Fruit fly (Drosophila melanogaster) whole organism, embryonic: ENCODE results near the gene CG34026.
A peak's percentile ranks its signal among the peaks of the same experiment; 100 is the strongest.

Experiments
- ATbp ChIP-seq: fragments of 200-800 bp; sonication (Bioruptor generic); optimal IDR thresholded peaks from 2 replicates; lab custom pipeline; 2017; ENCODE audit warnings: missing biosample characterization, mild to moderate bottlenecking, missing genetic modification characterization, missing genetic modification reagents
- B-H2 ChIP-seq: fragments of 200-800 bp; sonication (Bioruptor generic); optimal IDR thresholded peaks from 2 replicates; lab custom pipeline; 2018; ENCODE audit warnings: missing biosample characterization, mild to moderate bottlenecking, missing genetic modification characterization
- C15 ChIP-seq: fragments of 200-800 bp; sonication (Bioruptor generic); IDR thresholded peaks from 3 replicates; pipeline ENCODE4 v1.3.6; 2022; ENCODE audit warnings: missing biosample characterization, missing genetic modification characterization
- CG10565 ChIP-seq: fragments of 200-800 bp; sonication (Bioruptor generic); optimal IDR thresholded peaks from 3 replicates; lab custom pipeline; 2016; ENCODE audit warnings: missing biosample characterization, mild to moderate bottlenecking, missing genetic modification characterization
- CG10979 ChIP-seq: fragments of 200-800 bp; sonication (Bioruptor generic); optimal IDR thresholded peaks from 2 replicates; lab custom pipeline; 2018; ENCODE audit warnings: missing biosample characterization, mild to moderate bottlenecking, missing genetic modification characterization, moderate library complexity
- CG11504 ChIP-seq: fragments of 200-800 bp; sonication (Bioruptor generic); optimal IDR thresholded peaks from 3 replicates; lab custom pipeline; 2019; ENCODE audit warnings: missing biosample characterization, mild to moderate bottlenecking, missing genetic modification characterization, moderate library complexity
- CG12219 ChIP-seq: fragments of 200-800 bp; sonication (Bioruptor generic); optimal IDR thresholded peaks from 3 replicates; lab custom pipeline; 2018; ENCODE audit warnings: missing biosample characterization, mild to moderate bottlenecking, missing genetic modification characterization
- CG12942 ChIP-seq: fragments of 200-800 bp; sonication (Bioruptor generic); optimal IDR thresholded peaks from 3 replicates; lab custom pipeline; 2016; ENCODE audit warnings: missing biosample characterization, missing genetic modification characterization
- CG13424 ChIP-seq: fragments of 200-800 bp; sonication (Bioruptor generic); optimal IDR thresholded peaks from 2 replicates; lab custom pipeline; 2019; ENCODE audit warnings: missing biosample characterization, mild to moderate bottlenecking, missing genetic modification characterization, moderate library complexity
- CG14050 ChIP-seq: fragments of 200-800 bp; sonication (Bioruptor generic); IDR thresholded peaks from 3 replicates; pipeline ENCODE4 v1.3.6; 2022; ENCODE audit warnings: missing biosample characterization, missing genetic modification characterization
- CG14667 ChIP-seq: fragments of 200-800 bp; sonication (Bioruptor generic); IDR thresholded peaks from 2 replicates; pipeline ENCODE4 v1.3.6; 2022; ENCODE audit warnings: missing biosample characterization, missing genetic modification characterization
- CG1529 ChIP-seq: fragments of 200-800 bp; sonication (Bioruptor generic); optimal IDR thresholded peaks from 3 replicates; lab custom pipeline; 2018; ENCODE audit warnings: missing biosample characterization, missing genetic modification characterization
- CG1603 ChIP-seq: fragments of 200-800 bp; sonication (Bioruptor generic); optimal IDR thresholded peaks from 2 replicates; lab custom pipeline; 2019; ENCODE audit warnings: missing biosample characterization, mild to moderate bottlenecking, missing genetic modification characterization, moderate library complexity
- CG17568 ChIP-seq: fragments of 200-800 bp; sonication (Bioruptor generic); optimal IDR thresholded peaks from 2 replicates; lab custom pipeline; 2018; ENCODE audit warnings: missing biosample characterization, mild to moderate bottlenecking, missing genetic modification characterization, moderate library complexity
- CG18011 ChIP-seq: fragments of 200-800 bp; sonication (Bioruptor generic); optimal IDR thresholded peaks from 2 replicates; lab custom pipeline; 2017; ENCODE audit warnings: missing biosample characterization, missing genetic modification characterization, mild to moderate bottlenecking, moderate library complexity, missing genotype
- CG18262 ChIP-seq: fragments of 200-800 bp; optimal IDR thresholded peaks from 3 replicates; lab custom pipeline; 2019; ENCODE audit warnings: missing biosample characterization, mild to moderate bottlenecking, missing genetic modification characterization, moderate library complexity
- CG30403 ChIP-seq: fragments of 200-800 bp; sonication (Bioruptor generic); optimal IDR thresholded peaks from 3 replicates; lab custom pipeline; 2016; ENCODE audit warnings: missing biosample characterization, missing genetic modification characterization
- CG3281 ChIP-seq: fragments of 200-800 bp; sonication (Bioruptor generic); optimal IDR thresholded peaks from 3 replicates; lab custom pipeline; 2017; ENCODE audit warnings: missing biosample characterization, mild to moderate bottlenecking, missing genetic modification characterization
- CG4820 ChIP-seq: fragments of 200-800 bp; sonication (Bioruptor generic); optimal IDR thresholded peaks from 3 replicates; lab custom pipeline; 2016; ENCODE audit warnings: missing biosample characterization, missing genetic modification characterization
- CG6689 ChIP-seq: fragments of 200-800 bp; sonication (Bioruptor generic); IDR thresholded peaks from 2 replicates; pipeline ENCODE4 v1.3.6; 2022; ENCODE audit warnings: missing biosample characterization, missing genetic modification characterization
- CG8478 ChIP-seq: fragments of >200 bp; optimal IDR thresholded peaks from 2 replicates; lab custom pipeline; 2018
- CG8924 ChIP-seq: fragments of 200-800 bp; optimal IDR thresholded peaks from 3 replicates; lab custom pipeline; 2019; ENCODE audit warnings: missing biosample characterization, mild to moderate bottlenecking, missing genetic modification characterization, moderate library complexity
- CG9609 ChIP-seq: fragments of 200-800 bp; sonication (Bioruptor generic); optimal IDR thresholded peaks from 3 replicates; lab custom pipeline; 2016; ENCODE audit warnings: missing biosample characterization, missing genetic modification characterization
- CG9727 ChIP-seq: fragments of 200-800 bp; sonication (Bioruptor generic); optimal IDR thresholded peaks from 3 replicates; lab custom pipeline; 2017; ENCODE audit warnings: missing biosample characterization, mild to moderate bottlenecking, missing genetic modification characterization
- Fer2 ChIP-seq: fragments of 200-800 bp; sonication (Bioruptor generic); optimal IDR thresholded peaks from 2 replicates; lab custom pipeline; 2018; ENCODE audit warnings: missing biosample characterization, mild to moderate bottlenecking, missing genetic modification characterization, moderate library complexity
- Gug ChIP-seq: fragments of 200-800 bp; sonication (Bioruptor generic); IDR thresholded peaks from 4 replicates; pipeline ENCODE4 v1.3.6; 2022; ENCODE audit warnings: missing biosample characterization, missing genetic modification characterization
- Hr39 ChIP-seq: fragments of >200 bp; optimal IDR thresholded peaks from 2 replicates; lab custom pipeline; 2017
- Lpt ChIP-seq: fragments of >200 bp; optimal IDR thresholded peaks from 2 replicates; lab custom pipeline; 2018; ENCODE audit warnings: missing biosample characterization, missing genetic modification characterization
- Med ChIP-seq: fragments of 200-800 bp; sonication (Bioruptor generic); peaks from one replicate; lab custom pipeline; 2016; ENCODE audit warnings: missing biosample characterization, missing genetic modification characterization, mild to moderate bottlenecking, inconsistent platforms, moderate library complexity
- Mes4 ChIP-seq: fragments of 200-800 bp; sonication (Bioruptor generic); optimal IDR thresholded peaks from 2 replicates; lab custom pipeline; 2016; ENCODE audit warnings: missing biosample characterization, missing genetic modification characterization
- Side ChIP-seq: fragments of 200-800 bp; sonication (Bioruptor generic); optimal IDR thresholded peaks from 2 replicates; lab custom pipeline; 2016; ENCODE audit warnings: missing biosample characterization, missing genetic modification characterization
- Sox100B ChIP-seq: fragments of 200-800 bp; sonication (Bioruptor generic); optimal IDR thresholded peaks from 3 replicates; lab custom pipeline; 2018; ENCODE audit warnings: missing biosample characterization, mild to moderate bottlenecking, missing genetic modification characterization
- abd-A ChIP-seq: fragments of 200-800 bp; sonication (Bioruptor generic); optimal IDR thresholded peaks from 3 replicates; lab custom pipeline; 2019; ENCODE audit warnings: missing biosample characterization, mild to moderate bottlenecking, missing genetic modification characterization, moderate library complexity
- az2 ChIP-seq: fragments of 200-800 bp; sonication (Bioruptor generic); optimal IDR thresholded peaks from 3 replicates; lab custom pipeline; 2016; ENCODE audit warnings: missing biosample characterization, missing genetic modification characterization
- chinmo ChIP-seq: fragments of 200-800 bp; sonication (Bioruptor generic); IDR thresholded peaks from 4 replicates; pipeline ENCODE4 v1.3.6; 2022; ENCODE audit warnings: missing biosample characterization, missing genetic modification characterization; ENCODE audit not compliant: partially characterized antibody
- crol ChIP-seq: fragments of 200-800 bp; sonication (Bioruptor generic); IDR thresholded peaks from 2 replicates; pipeline ENCODE4 v1.3.6; 2022; ENCODE audit warnings: missing biosample characterization, missing genetic modification characterization
- fd3F ChIP-seq: fragments of 200-800 bp; sonication (Bioruptor generic); optimal IDR thresholded peaks from 2 replicates; lab custom pipeline; 2018; ENCODE audit warnings: missing biosample characterization, mild to moderate bottlenecking, missing genetic modification characterization, moderate library complexity
- fd96Cb ChIP-seq: fragments of 200-800 bp; sonication (Bioruptor generic); optimal IDR thresholded peaks from 2 replicates; lab custom pipeline; 2018; ENCODE audit warnings: missing biosample characterization, mild to moderate bottlenecking, missing genetic modification characterization, moderate library complexity
- hkb ChIP-seq, 2 experiments: fragments of 200-800 bp in 1 of 2; fragments of >200 bp in 1 of 2; sonication (Bioruptor generic) in 1 of 2; IDR thresholded peaks in 1 of 2; optimal IDR thresholded peaks in 1 of 2; 2 replicates each; pipeline versions ENCODE4 v1.3.6 to Lab custom; 2017 to 2022; ENCODE audit warnings: missing biosample characterization in 1 of 2, missing genetic modification characterization in 1 of 2
- lilli ChIP-seq: fragments of 200-800 bp; sonication (Bioruptor generic); optimal IDR thresholded peaks from 3 replicates; lab custom pipeline; 2016; ENCODE audit warnings: missing biosample characterization, missing genetic modification characterization
- oc ChIP-seq: fragments of 200-800 bp; sonication (Bioruptor generic); optimal IDR thresholded peaks from 2 replicates; lab custom pipeline; 2018; ENCODE audit warnings: missing biosample characterization, mild to moderate bottlenecking, missing genetic modification characterization, moderate library complexity
- psq ChIP-seq: fragments of 200-800 bp; sonication (Bioruptor generic); optimal IDR thresholded peaks from 2 replicates; lab custom pipeline; 2017; ENCODE audit warnings: missing biosample characterization, missing genetic modification characterization
- repo ChIP-seq: fragments of 200-800 bp; sonication (Bioruptor generic); optimal IDR thresholded peaks from 2 replicates; lab custom pipeline; 2016; ENCODE audit warnings: missing biosample characterization, missing genetic modification characterization
- schlank ChIP-seq: fragments of 200-800 bp; sonication (Bioruptor generic); optimal IDR thresholded peaks from 2 replicates; lab custom pipeline; 2018; ENCODE audit warnings: missing biosample characterization, mild to moderate bottlenecking, missing genetic modification characterization
- slp2 ChIP-seq: fragments of 200-800 bp; sonication (Bioruptor generic); optimal IDR thresholded peaks from 2 replicates; lab custom pipeline; 2016; ENCODE audit warnings: missing biosample characterization, missing genetic modification characterization
- stc ChIP-seq: fragments of 200-800 bp; sonication (Bioruptor generic); IDR thresholded peaks from 2 replicates; pipeline ENCODE4 v1.3.6; 2022; ENCODE audit warnings: missing biosample characterization, missing genetic modification characterization
- tin ChIP-seq: fragments of 200-800 bp; sonication (Bioruptor generic); optimal IDR thresholded peaks from 3 replicates; lab custom pipeline; 2016; ENCODE audit warnings: missing biosample characterization, missing genetic modification characterization
- tx ChIP-seq: fragments of 200-800 bp; sonication (Bioruptor generic); optimal IDR thresholded peaks from 2 replicates; lab custom pipeline; 2016; ENCODE audit warnings: missing biosample characterization, missing genetic modification characterization
- unc-4 ChIP-seq: fragments of 200-800 bp; sonication (Bioruptor generic); IDR thresholded peaks from 2 replicates; pipeline ENCODE4 v1.3.6; 2022; ENCODE audit warnings: missing biosample characterization, missing genetic modification characterization; ENCODE audit not compliant: partially characterized antibody
- z ChIP-seq: fragments of 200-800 bp; sonication (Bioruptor generic); IDR thresholded peaks from 3 replicates; pipeline ENCODE4 v1.3.6; 2022; ENCODE audit warnings: missing biosample characterization, missing genetic modification characterization

Gene CG34026

dm6 chrX:9583440-9584103 is 50.0 kb downstream of the CG34026 start (continued):
- TF ChIP-seq CG17568 = peak; percentile 87
- TF ChIP-seq CG9727 (GFP tag; lab: Kevin White, UChicago) = peak; percentile 93
- TF ChIP-seq schlank (tag; lab: Kevin White, UChicago) = peak; percentile 88
- TF ChIP-seq CG11504 (tag; lab: Kevin White, UChicago) = peak; percentile 95
- TF ChIP-seq Mes4 = peak; percentile 54
- peak; percentile 90 for TF ChIP-seq fd96Cb (tag; lab: Kevin White, UChicago)
- TF ChIP-seq abd-A (tag; lab: Kevin White, UChicago) = peak; percentile 82
- TF ChIP-seq CG6689 (GFP tag; lab: Robert Waterston, UW) = peak; percentile 96
- TF ChIP-seq Med (GFP tag; lab: Kevin White, UChicago) = peak; percentile 95
- TF ChIP-seq tin (GFP tag; lab: Kevin White, UChicago) = peak; percentile 88
- peak; percentile 84 for TF ChIP-seq crol (GFP tag; lab: Robert Waterston, UW)
- peak; percentile 96 for TF ChIP-seq ATbp (GFP tag; lab: Kevin White, UChicago)
- TF ChIP-seq B-H2 = peak; percentile 90
- TF ChIP-seq CG8924 (tag; lab: Kevin White, UChicago) = peak; percentile 97
- TF ChIP-seq CG14667 (GFP tag; lab: Robert Waterston, UW) = peak; percentile 79
- peak; percentile 82 for TF ChIP-seq CG12942 (GFP tag; lab: Kevin White, UChicago)
- TF ChIP-seq chinmo = no peak
- TF ChIP-seq C15 = peak; percentile 74; the same call in 1 of the 3 replicates
- TF ChIP-seq z (GFP tag; lab: Robert Waterston, UW) = peak; percentile 64; the same call in 1 of the 3 replicates
- TF ChIP-seq repo (GFP tag; lab: Kevin White, UChicago) = no peak
- peak; percentile 89 for TF ChIP-seq az2
- peak; percentile 89 for TF ChIP-seq Gug (GFP tag; lab: Robert Waterston, UW)
- TF ChIP-seq CG13424 = peak; percentile 96
- peak; percentile 93 for TF ChIP-seq CG30403 (GFP tag; lab: Kevin White, UChicago)
- TF ChIP-seq Hr39 = no peak
- TF ChIP-seq stc (GFP tag; lab: Robert Waterston, UW) = peak; percentile 93
- TF ChIP-seq Side (GFP tag; lab: Kevin White, UChicago) = peak; percentile 39
- TF ChIP-seq CG9609 (GFP tag; lab: Kevin White, UChicago) = peak; percentile 62
- TF ChIP-seq lilli (GFP tag; lab: Kevin White, UChicago) = peak; percentile 90
- TF ChIP-seq hkb (optimal IDR thresholded peaks at IDR 0.05; lab: Kevin White, UChicago) = no peak
- peak; percentile 96 for TF ChIP-seq hkb (GFP tag; IDR thresholded peaks at IDR 0.05; lab: Robert Waterston, UW)
- peak; percentile 83 for TF ChIP-seq CG1603 (tag; lab: Kevin White, UChicago)
- TF ChIP-seq CG3281 (GFP tag; lab: Kevin White, UChicago) = peak; percentile 96
- peak; percentile 77 for TF ChIP-seq CG4820 (GFP tag; lab: Kevin White, UChicago)
- peak; percentile 74 for TF ChIP-seq psq (GFP tag; lab: Kevin White, UChicago)
- peak; percentile 95 for TF ChIP-seq CG18262 (tag; lab: Kevin White, UChicago)
- peak; percentile 90 for TF ChIP-seq CG1529 (GFP tag; lab: Kevin White, UChicago)
- TF ChIP-seq CG12219 = peak; percentile 94
- TF ChIP-seq Sox100B (GFP tag; lab: Kevin White, UChicago) = peak; percentile 96
- peak; percentile 91 for TF ChIP-seq oc
- TF ChIP-seq fd3F (GFP tag; lab: Kevin White, UChicago) = peak; percentile 90
- TF ChIP-seq CG8478 = no peak
- TF ChIP-seq Lpt (GFP tag; lab: Kevin White, UChicago) = no peak
- peak; percentile 47 for TF ChIP-seq tx (GFP tag; lab: Kevin White, UChicago)
- peak; percentile 59 for TF ChIP-seq slp2 (GFP tag; lab: Kevin White, UChicago)
- peak; percentile 29 for TF ChIP-seq CG10565 (GFP tag; lab: Kevin White, UChicago)
- peak; percentile 85 for TF ChIP-seq Fer2
- peak; percentile 92 for TF ChIP-seq CG14050 (GFP tag; lab: Robert Waterston, UW)
- TF ChIP-seq unc-4 (GFP tag; lab: Robert Waterston, UW) = no peak
- TF ChIP-seq CG10979 (tag; lab: Kevin White, UChicago) = peak; percentile 93
- peak; percentile 81 for TF ChIP-seq CG18011 (GFP tag; lab: Kevin White, UChicago)
